Fruit fly (Drosophila melanogaster): Measurements from ENCODE around the gene cass.

Gene cass

dm6 chr2L:17425412-17425811 lies 52.3 kb downstream of the cass start:
- TF ChIP-seq pan (optimal IDR thresholded peaks at IDR 0.05) (no peak), CG8478 (optimal IDR thresholded peaks at IDR 0.05) (no peak), Dll (optimal IDR thresholded peaks at IDR 0.05) (no peak), usp (GFP tag; optimal IDR thresholded peaks at IDR 0.05) (no peak), psq (optimal IDR thresholded peaks at IDR 0.05) (no peak), EcR (GFP tag; optimal IDR thresholded peaks at IDR 0.05) (no peak)

DNA sequence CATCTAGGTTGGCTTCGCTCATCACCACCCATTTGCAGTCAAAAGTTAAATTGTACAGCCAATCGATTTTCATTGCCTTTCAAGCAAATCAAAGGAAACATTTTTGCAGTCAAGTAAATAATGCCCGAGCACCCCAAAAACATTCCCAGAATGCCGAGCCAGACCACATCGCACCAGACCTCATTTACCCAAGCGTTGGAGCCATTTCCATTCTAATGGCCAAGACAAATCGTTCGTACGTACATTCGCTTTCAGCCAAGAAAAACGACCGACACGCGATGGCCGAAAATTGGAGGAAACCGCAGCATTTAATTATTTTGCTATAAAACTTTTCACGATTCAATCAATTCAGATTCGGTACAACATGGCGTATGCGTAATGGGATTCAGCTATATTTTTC lies 52.7 kb downstream of the cass start:
- TF ChIP-seq CG8478 (optimal IDR thresholded peaks at IDR 0.05), result no peak
- TF ChIP-seq Dll (optimal IDR thresholded peaks at IDR 0.05), result no peak
- no peak for TF ChIP-seq psq (optimal IDR thresholded peaks at IDR 0.05)
- TF ChIP-seq EcR (GFP tag; optimal IDR thresholded peaks at IDR 0.05), result no peak
- TF ChIP-seq pan (optimal IDR thresholded peaks at IDR 0.05), result no peak
- TF ChIP-seq usp (GFP tag; optimal IDR thresholded peaks at IDR 0.05), result no peak
